Worm (Caenorhabditis elegans) whole organism, late embryonic: ENCODE measurements around the gene C14C6.5.

Source experiments
- C08G9.2 ChIP-seq: sonication (generic microtip); optimal IDR thresholded peaks from 2 replicates; lab custom pipeline; 2016; ENCODE audit warnings: mild to moderate bottlenecking, missing genetic modification characterization, moderate library complexity, missing compliant biosample characterization
- K02D7.2 ChIP-seq: sonication (generic microtip); optimal IDR thresholded peaks from 2 replicates; lab custom pipeline; 2017; ENCODE audit warnings: mild to moderate bottlenecking, missing genetic modification characterization, missing compliant biosample characterization
- ama-1 ChIP-seq: fragments of 150-350 bp; optimal IDR thresholded peaks from 2 replicates; lab custom pipeline; 2014
- ceh-14 ChIP-seq: sonication (generic microtip); optimal IDR thresholded peaks from 2 replicates; lab custom pipeline; 2016; ENCODE audit warnings: missing genotype, missing genetic modification characterization, missing compliant biosample characterization
- hlh-8 ChIP-seq: sonication (generic microtip); optimal IDR thresholded peaks from 2 replicates; lab custom pipeline; 2016; ENCODE audit warnings: missing genotype, missing genetic modification characterization, missing compliant biosample characterization
- nfya-1 ChIP-seq: sonication (generic microtip); optimal IDR thresholded peaks from 2 replicates; lab custom pipeline; 2017; ENCODE audit warnings: missing genetic modification characterization, mild to moderate bottlenecking, missing compliant biosample characterization, antibody characterized with exemption, moderate library complexity
- nhr-11 ChIP-seq: fragments of 150-350 bp; optimal IDR thresholded peaks from 2 replicates; lab custom pipeline; 2014; ENCODE audit warnings: missing biosample characterization, missing genetic modification characterization
- odd-2 ChIP-seq: sonication (generic microtip); optimal IDR thresholded peaks from 2 replicates; lab custom pipeline; 2017; ENCODE audit warnings: antibody characterized with exemption, mild to moderate bottlenecking, missing genetic modification characterization, missing compliant biosample characterization
- pha-2 ChIP-seq: sonication (generic microtip); optimal IDR thresholded peaks from 2 replicates; lab custom pipeline; 2017; ENCODE audit warnings: mild to moderate bottlenecking, missing genetic modification characterization, missing compliant biosample characterization
- pros-1 ChIP-seq: fragments of 150-350 bp; optimal IDR thresholded peaks from 2 replicates; lab custom pipeline; 2014; ENCODE audit warnings: missing biosample characterization, missing genetic modification reagents, missing genetic modification characterization
- sdc-2 ChIP-seq: sonication (generic microtip); optimal IDR thresholded peaks from 2 replicates; lab custom pipeline; 2016; ENCODE audit warnings: missing genotype, missing genetic modification characterization, missing compliant biosample characterization
- sox-2 ChIP-seq: fragments of 200-800 bp; sonication (Bioruptor generic); IDR thresholded peaks from 2 replicates; pipeline ENCODE4 v1.3.6; 2022; ENCODE audit warnings: missing genetic modification reagents, missing genetic modification characterization, missing compliant biosample characterization
- zip-5 ChIP-seq: sonication (generic microtip); optimal IDR thresholded peaks from 2 replicates; lab custom pipeline; 2016; ENCODE audit warnings: missing genetic modification characterization, missing compliant biosample characterization

DNA sequence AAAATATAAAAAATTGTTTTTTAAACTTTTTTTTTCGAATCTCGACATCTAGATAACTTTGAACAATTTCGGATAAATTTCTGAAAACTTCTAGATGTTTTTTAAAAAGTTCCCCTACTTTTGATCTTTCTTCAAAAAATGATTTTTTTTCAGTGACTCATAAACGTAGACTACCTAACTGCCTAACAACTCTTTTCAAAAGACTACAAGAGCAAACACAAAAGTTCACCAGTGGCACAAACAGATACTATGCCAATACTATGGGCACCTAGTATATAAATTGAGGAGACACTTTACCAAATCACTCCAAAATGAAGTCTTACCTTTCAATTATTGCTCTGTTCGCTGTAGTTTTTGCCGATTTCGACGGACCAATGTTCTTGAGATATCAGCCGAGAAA lies 32.7 kb upstream of the C14C6.5 start, which contains the start of gene srlf-35:
- TF ChIP-seq sox-2 (no peak), ama-1 (no peak), zip-5 (tag; lab: Kevin White, UChicago) (no peak), K02D7.2 (tag; lab: Kevin White, UChicago) (no peak), sdc-2 (tag; lab: Kevin White, UChicago) (no peak), odd-2 (no peak), nhr-11 (tag; lab: Kevin White, UChicago) (no peak), nfya-1 (tag; lab: Kevin White, UChicago) (no peak), ceh-14 (tag; lab: Kevin White, UChicago) (no peak), pros-1 (tag; lab: Kevin White, UChicago) (no peak), C08G9.2 (tag; lab: Kevin White, UChicago) (no peak), hlh-8 (tag; lab: Kevin White, UChicago) (no peak), pha-2 (tag; lab: Kevin White, UChicago) (no peak)
